Worm (Caenorhabditis elegans) whole organism, early embryonic: ENCODE measurements around the gene btb-2.

Source experiments
- hmg-4 ChIP-seq: fragments of 200-800 bp; sonication (Bioruptor generic); optimal IDR thresholded peaks from 2 replicates; lab custom pipeline; 2018; ENCODE audit warnings: mild to moderate bottlenecking, missing genetic modification characterization, missing compliant biosample characterization
- hnd-1 ChIP-seq: sonication (generic microtip); optimal IDR thresholded peaks from 2 replicates; lab custom pipeline; 2016; ENCODE audit warnings: missing genetic modification characterization, missing compliant biosample characterization

DNA sequence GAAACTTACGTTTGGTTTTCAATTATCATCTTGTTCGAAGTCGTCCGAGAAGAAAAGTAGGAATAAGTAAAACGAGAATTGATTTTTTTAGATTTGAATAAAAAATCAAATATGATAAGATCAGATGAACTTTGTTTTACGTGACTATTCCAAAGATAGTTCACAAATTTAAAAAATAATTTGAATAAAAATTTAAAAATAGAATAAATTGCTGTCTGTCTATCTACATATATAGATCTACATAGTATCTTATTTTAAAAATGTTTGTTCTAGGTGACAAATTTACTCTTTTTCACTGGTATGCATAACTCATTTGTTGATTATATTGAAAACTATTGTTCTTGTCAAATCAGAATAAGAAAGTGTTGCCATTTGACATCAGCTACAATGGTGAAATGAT is 13.8 kb upstream of the btb-2 start, which contains the start of gene F58F12.2:
- TF ChIP-seq hmg-4 (no peak), hnd-1 (tag; lab: Kevin White, UChicago) (no peak)
